Worm (Caenorhabditis elegans) whole organism, mixed stage, embryonic: ENCODE data around the gene K11G9.5.

ENCODE experiments used
- bed-3 ChIP-seq: fragments of 200-800 bp; sonication (Bioruptor generic); optimal IDR thresholded peaks from 3 replicates; lab custom pipeline; 2018; ENCODE audit warnings: mild to moderate bottlenecking, missing genetic modification characterization, moderate library complexity, missing compliant biosample characterization
- blmp-1 ChIP-seq: fragments of 150-350 bp; optimal IDR thresholded peaks from 2 replicates; lab custom pipeline; 2014; ENCODE audit warnings: missing biosample characterization, missing genetic modification characterization
- elt-1 ChIP-seq: sonication (generic microtip); optimal IDR thresholded peaks from 2 replicates; lab custom pipeline; 2017; ENCODE audit warnings: missing genetic modification characterization, mild to moderate bottlenecking, missing compliant biosample characterization, antibody characterized with exemption, moderate library complexity, borderline replicate concordance; ENCODE audit not compliant: insufficient read depth
- flh-1 ChIP-seq: fragments of 200-800 bp; sonication (Bioruptor generic); optimal IDR thresholded peaks from 2 replicates; lab custom pipeline; 2018; ENCODE audit warnings: mild to moderate bottlenecking, missing genetic modification characterization, moderate library complexity, missing compliant biosample characterization
- lin-13 ChIP-seq: fragments of 150-350 bp; optimal IDR thresholded peaks from 2 replicates; lab custom pipeline; 2014; ENCODE audit warnings: missing biosample characterization, missing genetic modification characterization
- lin-32 ChIP-seq: fragments of 200-800 bp; sonication (Bioruptor generic); optimal IDR thresholded peaks from 2 replicates; lab custom pipeline; 2018; ENCODE audit warnings: mild to moderate bottlenecking, missing genetic modification characterization, missing compliant biosample characterization
- lsy-2 ChIP-seq: fragments of 150-350 bp; optimal IDR thresholded peaks from 2 replicates; lab custom pipeline; 2014; ENCODE audit warnings: missing biosample characterization, missing genetic modification characterization
- nhr-237 ChIP-seq: fragments of 150-350 bp; optimal IDR thresholded peaks from 2 replicates; lab custom pipeline; 2014; ENCODE audit warnings: missing biosample characterization, missing genetic modification characterization
- nhr-28 ChIP-seq: fragments of 150-350 bp; optimal IDR thresholded peaks from 2 replicates; lab custom pipeline; 2014; ENCODE audit warnings: missing biosample characterization, missing genetic modification characterization
- pha-4 ChIP-seq: fragments of 150-350 bp; optimal IDR thresholded peaks from 2 replicates; lab custom pipeline; 2018; ENCODE audit warnings: missing biosample characterization, missing genetic modification reagents, missing genetic modification characterization
- snpc-4 ChIP-seq: fragments of 150-350 bp; optimal IDR thresholded peaks from 2 replicates; lab custom pipeline; 2014; ENCODE audit warnings: missing biosample characterization, missing genetic modification characterization
- unc-62 ChIP-seq: fragments of 150-350 bp; optimal IDR thresholded peaks from 2 replicates; lab custom pipeline; 2014; ENCODE audit warnings: missing biosample characterization, missing genetic modification reagents, missing genetic modification characterization
- zip-8 ChIP-seq: fragments of 150-350 bp; optimal IDR thresholded peaks from 2 replicates; lab custom pipeline; 2014; ENCODE audit warnings: missing biosample characterization, missing genetic modification characterization
- ztf-11 ChIP-seq: fragments of 150-350 bp; optimal IDR thresholded peaks from 2 replicates; lab custom pipeline; 2014; ENCODE audit warnings: missing biosample characterization, missing genetic modification characterization

DNA sequence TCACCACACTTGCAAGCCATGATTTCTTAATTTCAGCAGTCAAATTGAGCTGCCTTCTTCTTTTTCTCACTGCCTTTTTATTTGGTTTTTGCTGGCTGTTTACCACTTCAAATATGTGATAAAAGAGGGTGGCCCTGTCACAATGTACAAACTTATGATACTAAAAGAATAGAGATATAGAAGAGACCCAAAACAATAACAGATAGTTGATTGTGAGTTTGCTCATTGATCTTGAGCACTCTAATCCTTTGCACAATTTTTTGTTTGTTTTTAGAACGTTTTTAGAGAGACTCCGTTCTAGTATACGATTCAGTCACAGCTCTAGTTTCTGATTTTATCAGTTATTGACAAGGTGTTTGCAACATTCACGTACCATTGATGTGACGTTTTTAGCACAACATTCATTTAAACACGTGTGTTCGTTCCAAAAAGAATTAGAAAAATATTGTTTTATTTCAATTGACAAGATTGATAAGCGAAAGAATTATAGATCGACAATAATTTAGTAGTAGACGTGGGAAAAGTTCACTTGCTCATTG, 3.6 kb upstream of the K11G9.5 start, which contains the start of gene mtl-1:
- no peak for TF ChIP-seq snpc-4
- TF ChIP-seq unc-62 = no peak
- TF ChIP-seq flh-1 = no peak
- no peak for TF ChIP-seq bed-3 (GFP tag; lab: Kevin White, UChicago)
- no peak for TF ChIP-seq ztf-11 (tag; lab: Kevin White, UChicago)
- no peak for TF ChIP-seq elt-1 (tag; lab: Kevin White, UChicago)
- no peak for TF ChIP-seq lsy-2 (tag; lab: Kevin White, UChicago)
- no peak for TF ChIP-seq zip-8 (tag; lab: Kevin White, UChicago)
- no peak for TF ChIP-seq lin-13 (tag; lab: Kevin White, UChicago)
- no peak for TF ChIP-seq pha-4 (tag; lab: Kevin White, UChicago)
- no peak for TF ChIP-seq lin-32 (GFP tag; lab: Kevin White, UChicago)
- no peak for TF ChIP-seq blmp-1
- no peak for TF ChIP-seq nhr-28 (tag; lab: Kevin White, UChicago)
- no peak for TF ChIP-seq nhr-237 (tag; lab: Kevin White, UChicago)
